Worm (Caenorhabditis elegans) whole organism, early embryonic: ENCODE measurements around the gene hsp-43.

Source experiments
- B0310.2 ChIP-seq: sonication (generic microtip); optimal IDR thresholded peaks from 2 replicates; lab custom pipeline; 2016; ENCODE audit warnings: mild to moderate bottlenecking, missing genetic modification characterization, missing compliant biosample characterization
- F13C5.2 ChIP-seq: sonication (generic microtip); optimal IDR thresholded peaks from 2 replicates; lab custom pipeline; 2017; ENCODE audit warnings: mild to moderate bottlenecking, missing genetic modification characterization, inconsistent platforms, missing compliant biosample characterization
- aly-1 ChIP-seq: sonication (generic microtip); optimal IDR thresholded peaks from 2 replicates; lab custom pipeline; 2016; ENCODE audit warnings: missing genetic modification characterization, missing compliant biosample characterization
- ama-1 ChIP-seq: fragments of 150-350 bp; optimal IDR thresholded peaks from 2 replicates; lab custom pipeline; 2014
- ets-7 ChIP-seq: sonication (generic microtip); optimal IDR thresholded peaks from 2 replicates; lab custom pipeline; 2016; ENCODE audit warnings: missing genotype, missing genetic modification characterization, missing compliant biosample characterization
- flt-1 ChIP-seq: fragments of 200-800 bp; sonication (Bioruptor generic); IDR thresholded peaks from 2 replicates; pipeline ENCODE4 v1.3.6; 2022; ENCODE audit warnings: missing genetic modification characterization, missing compliant biosample characterization
- hmbx-1 ChIP-seq: sonication (generic microtip); optimal IDR thresholded peaks from 2 replicates; lab custom pipeline; 2016; ENCODE audit warnings: mild to moderate bottlenecking, missing genetic modification characterization, missing compliant biosample characterization
- hmg-4 ChIP-seq: fragments of 200-800 bp; sonication (Bioruptor generic); optimal IDR thresholded peaks from 2 replicates; lab custom pipeline; 2018; ENCODE audit warnings: mild to moderate bottlenecking, missing genetic modification characterization, missing compliant biosample characterization
- hnd-1 ChIP-seq: sonication (generic microtip); optimal IDR thresholded peaks from 2 replicates; lab custom pipeline; 2016; ENCODE audit warnings: missing genetic modification characterization, missing compliant biosample characterization
- pes-1 ChIP-seq: fragments of 200-800 bp; sonication (Bioruptor generic); IDR thresholded peaks from 2 replicates; pipeline ENCODE4 v1.3.6; 2022; ENCODE audit warnings: missing genetic modification reagents, missing genetic modification characterization, missing compliant biosample characterization
- scrt-1 ChIP-seq: fragments of 200-800 bp; sonication (Bioruptor generic); IDR thresholded peaks from 2 replicates; pipeline ENCODE4 v1.3.6; 2022; ENCODE audit warnings: missing genetic modification characterization, missing compliant biosample characterization
- tbx-11 ChIP-seq: fragments of 200-800 bp; sonication (Bioruptor generic); IDR thresholded peaks from 2 replicates; pipeline ENCODE4 v1.3.6; 2022; ENCODE audit warnings: missing genetic modification characterization, missing compliant biosample characterization
- tbx-37 ChIP-seq: fragments of 200-800 bp; sonication (Bioruptor generic); conservative IDR thresholded peaks from 2 replicates; pipeline ENCODE4 v1.3.6; 2022; ENCODE audit warnings: missing genetic modification reagents, missing genetic modification characterization, missing compliant biosample characterization

- no peak for TF ChIP-seq flt-1 (GFP tag; lab: Robert Waterston, UW)
- TF ChIP-seq aly-1 (tag; lab: Kevin White, UChicago) = no peak
- TF ChIP-seq scrt-1 (GFP tag; lab: Robert Waterston, UW) = no peak
- no peak for TF ChIP-seq hnd-1 (tag; lab: Kevin White, UChicago)
- TF ChIP-seq B0310.2 (tag; lab: Kevin White, UChicago) = no peak
- TF ChIP-seq tbx-11 = no peak
- no peak for TF ChIP-seq hmg-4 (GFP tag; lab: Kevin White, UChicago)
- no peak for TF ChIP-seq ama-1 (lab: Kevin White, UChicago)
- no peak for TF ChIP-seq F13C5.2 (tag; lab: Kevin White, UChicago)
- TF ChIP-seq hmbx-1 (tag; lab: Kevin White, UChicago) = no peak
- TF ChIP-seq ets-7 (tag; lab: Kevin White, UChicago) = no peak
- no peak for TF ChIP-seq tbx-37
- TF ChIP-seq pes-1 (GFP tag; lab: Robert Waterston, UW) = no peak
These were observed 24.0 kb downstream of the hsp-43 start for ce11 chrX:6211322-6211820.
